Worm (Caenorhabditis elegans): Measurements from ENCODE around the gene M03F8.5.

Gene M03F8.5

ce11 chrV:5975724-5976123 is 39.1 kb upstream of the M03F8.5 start, which contains the start of gene acy-2:
Gene acy-2, plus strand, starts transcription at chrV:5976024.
- TF ChIP-seq mec-3 (tag; optimal IDR thresholded peaks at IDR 0.05; ENCODE audit: borderline replicate concordance) (no peak), tbx-7 (tag; optimal IDR thresholded peaks at IDR 0.05) (no peak)

- TF ChIP-seq C38D4.7 (GFP tag; optimal IDR thresholded peaks at IDR 0.05): no peak
- TF ChIP-seq ceh-34 (tag; optimal IDR thresholded peaks at IDR 0.05): no peak
- no peak for TF ChIP-seq elt-4 (tag; optimal IDR thresholded peaks at IDR 0.05)
- TF ChIP-seq ceh-14 (tag; optimal IDR thresholded peaks at IDR 0.05): no peak
Observed at ce11 chrV:5973713-5974112, 37.1 kb upstream of the M03F8.5 start.

- TF ChIP-seq zip-5 (tag; optimal IDR thresholded peaks at IDR 0.05) (no peak), ets-4 (tag; optimal IDR thresholded peaks at IDR 0.05) (no peak), ceh-34 (tag; optimal IDR thresholded peaks at IDR 0.05) (no peak), ceh-31 (tag; optimal IDR thresholded peaks at IDR 0.05) (no peak), pax-1 (tag; optimal IDR thresholded peaks at IDR 0.05) (no peak), ceh-48 (tag; optimal IDR thresholded peaks at IDR 0.05) (no peak), elt-4 (tag; optimal IDR thresholded peaks at IDR 0.05) (no peak), pag-3 (tag; optimal IDR thresholded peaks at IDR 0.05; ENCODE audit: borderline replicate concordance) (no peak), npax-4 (tag; optimal IDR thresholded peaks at IDR 0.05) (no peak), pqm-1 (tag; optimal IDR thresholded peaks at IDR 0.05) (no peak), ref-2 (tag; optimal IDR thresholded peaks at IDR 0.05) (no peak), dmd-4 (tag; optimal IDR thresholded peaks at IDR 0.05; ENCODE audit: borderline replicate concordance) (no peak), nfya-1 (tag; optimal IDR thresholded peaks at IDR 0.05) (no peak), unc-86 (tag; optimal IDR thresholded peaks at IDR 0.05) (no peak), lim-6 (tag; optimal IDR thresholded peaks at IDR 0.05) (no peak), ama-1 (optimal IDR thresholded peaks at IDR 0.05) (no peak), hlh-8 (tag; optimal IDR thresholded peaks at IDR 0.05) (no peak), pha-4 (tag; optimal IDR thresholded peaks at IDR 0.05) (no peak), K09A11.1 (tag; optimal IDR thresholded peaks at IDR 0.05; ENCODE audit: insufficient read depth) (no peak)
Observed at ce11 chrV:5972582-5972981, 36.0 kb upstream of the M03F8.5 start.

- peak; percentile 32 for TF ChIP-seq unc-42 (tag; optimal IDR thresholded peaks at IDR 0.05)
- TF ChIP-seq mec-3 (tag; optimal IDR thresholded peaks at IDR 0.05; ENCODE audit: borderline replicate concordance): no peak
- peak; percentile 8 for TF ChIP-seq ceh-18 (tag; optimal IDR thresholded peaks at IDR 0.05)
- TF ChIP-seq unc-55 (GFP tag; optimal IDR thresholded peaks at IDR 0.05): peak; percentile 43
Observed at ce11 chrV:5964658-5965178, 28.1 kb upstream of the M03F8.5 start.

- TF ChIP-seq che-1 (tag; optimal IDR thresholded peaks at IDR 0.05): no peak
- no peak for TF ChIP-seq lin-11 (tag; optimal IDR thresholded peaks at IDR 0.05)
- no peak for TF ChIP-seq fax-1 (tag; optimal IDR thresholded peaks at IDR 0.05)
- TF ChIP-seq pha-2 (tag; optimal IDR thresholded peaks at IDR 0.05): no peak
- TF ChIP-seq unc-42 (tag; optimal IDR thresholded peaks at IDR 0.05): peak; percentile 14
- peak; percentile 20 for TF ChIP-seq nfya-1 (tag; optimal IDR thresholded peaks at IDR 0.05)
- TF ChIP-seq sox-4 (tag; optimal IDR thresholded peaks at IDR 0.05): no peak
Observed at ce11 chrV:5963696-5964095, 27.1 kb upstream of the M03F8.5 start, which contains the start of gene pcm-1. Gene pcm-1, minus strand, starts transcription at chrV:5963882.

- TF ChIP-seq ets-4 (tag; optimal IDR thresholded peaks at IDR 0.05): no peak
- TF ChIP-seq unc-42 (tag; optimal IDR thresholded peaks at IDR 0.05): peak; percentile 59
Observed at ce11 chrV:5963092-5963491, 26.5 kb upstream of the M03F8.5 start.

ce11 chrV:5961516-5961915 is 24.9 kb upstream of the M03F8.5 start, which contains the start of gene mcp-1:
Gene mcp-1, plus strand, starts transcription at chrV:5961807.
- TF ChIP-seq unc-42 (tag; optimal IDR thresholded peaks at IDR 0.05) (peak; percentile 85), ahr-1 (tag; optimal IDR thresholded peaks at IDR 0.05) (no peak)
